Worm (Caenorhabditis elegans) whole organism, L2 larva: ENCODE data around the gene droe-4.

Experiments
- F13H6.1 ChIP-seq: sonication (generic microtip); optimal IDR thresholded peaks from 2 replicates; lab custom pipeline; 2016; ENCODE audit warnings: missing genetic modification characterization, missing compliant biosample characterization
- R02D3.7 ChIP-seq: fragments of 150-350 bp; optimal IDR thresholded peaks from 2 replicates; lab custom pipeline; 2014; ENCODE audit warnings: missing biosample characterization, missing genetic modification characterization
- ZK546.5 ChIP-seq: sonication (generic microtip); optimal IDR thresholded peaks from 2 replicates; lab custom pipeline; 2017; ENCODE audit warnings: missing biosample characterization, missing genetic modification characterization
- alr-1 ChIP-seq: fragments of 150-350 bp; optimal IDR thresholded peaks from 2 replicates; lab custom pipeline; 2014; ENCODE audit warnings: missing biosample characterization, missing genetic modification characterization
- aly-2 ChIP-seq: fragments of 150-350 bp; optimal IDR thresholded peaks from 2 replicates; lab custom pipeline; 2014; ENCODE audit warnings: missing biosample characterization, missing genetic modification characterization
- ceh-82 ChIP-seq: fragments of 150-350 bp; optimal IDR thresholded peaks from 2 replicates; lab custom pipeline; 2014; ENCODE audit warnings: missing biosample characterization, missing genetic modification characterization
- crh-2 ChIP-seq: sonication (generic microtip); optimal IDR thresholded peaks from 2 replicates; lab custom pipeline; 2017; ENCODE audit warnings: missing biosample characterization, missing genetic modification characterization
- dmd-4 ChIP-seq: sonication (generic microtip); optimal IDR thresholded peaks from 2 replicates; lab custom pipeline; 2017; ENCODE audit warnings: missing biosample characterization, missing genetic modification characterization
- egl-27 ChIP-seq: sonication (generic microtip); optimal IDR thresholded peaks from 3 replicates; lab custom pipeline; 2017; ENCODE audit warnings: missing biosample characterization, missing genetic modification reagents, missing genetic modification characterization
- elt-1 ChIP-seq: fragments of 150-350 bp; optimal IDR thresholded peaks from 2 replicates; lab custom pipeline; 2014; ENCODE audit warnings: missing biosample characterization, missing genetic modification characterization
- elt-3 ChIP-seq: sonication (generic microtip); optimal IDR thresholded peaks from 2 replicates; lab custom pipeline; 2017; ENCODE audit warnings: missing biosample characterization, missing genetic modification characterization
- fos-1 ChIP-seq: fragments of 150-350 bp; optimal IDR thresholded peaks from 2 replicates; lab custom pipeline; 2014; ENCODE audit warnings: missing biosample characterization, missing genetic modification characterization
- gmeb-1 ChIP-seq: fragments of 150-350 bp; optimal IDR thresholded peaks from 2 replicates; lab custom pipeline; 2014; ENCODE audit warnings: missing biosample characterization, missing genetic modification characterization
- lin-11 ChIP-seq: fragments of 150-350 bp; sonication (generic microtip); optimal IDR thresholded peaks from 2 replicates; lab custom pipeline; 2014; ENCODE audit warnings: missing biosample characterization, missing genetic modification characterization, inconsistent platforms, mixed read lengths
- lin-39 ChIP-seq: fragments of 150-350 bp; optimal IDR thresholded peaks from 2 replicates; lab custom pipeline; 2014; ENCODE audit warnings: missing biosample characterization, missing genetic modification reagents, missing genetic modification characterization
- lsy-2 ChIP-seq, 2 experiments: fragments of 150-350 bp in 1 of 2; sonication (generic microtip) in 1 of 2; optimal IDR thresholded peaks; 2 replicates each; lab custom pipeline; 2014 to 2017; ENCODE audit warnings: missing biosample characterization in 2 of 2, missing genetic modification characterization in 2 of 2
- mab-5 ChIP-seq: fragments of 150-350 bp; optimal IDR thresholded peaks from 2 replicates; lab custom pipeline; 2014; ENCODE audit warnings: missing biosample characterization, missing genetic modification characterization
- mdl-1 ChIP-seq, 2 experiments: fragments of 150-350 bp in 1 of 2; sonication (generic microtip) in 1 of 2; optimal IDR thresholded peaks; 2 replicates each; lab custom pipeline; 2017; ENCODE audit warnings: missing biosample characterization in 2 of 2, missing genetic modification characterization in 2 of 2
- nhr-12 ChIP-seq: fragments of 150-350 bp; optimal IDR thresholded peaks from 2 replicates; lab custom pipeline; 2014; ENCODE audit warnings: missing biosample characterization, missing genetic modification characterization
- nhr-129 ChIP-seq: fragments of 150-350 bp; optimal IDR thresholded peaks from 2 replicates; lab custom pipeline; 2014; ENCODE audit warnings: missing biosample characterization, missing genetic modification characterization
- nhr-21 ChIP-seq: fragments of 150-350 bp; optimal IDR thresholded peaks from 2 replicates; lab custom pipeline; 2014; ENCODE audit warnings: missing biosample characterization, missing genetic modification characterization
- nhr-23 ChIP-seq: fragments of 150-350 bp; optimal IDR thresholded peaks from 2 replicates; lab custom pipeline; 2014; ENCODE audit warnings: missing biosample characterization, missing genetic modification reagents, missing genetic modification characterization
- nhr-237 ChIP-seq: fragments of 150-350 bp; optimal IDR thresholded peaks from 2 replicates; lab custom pipeline; 2014; ENCODE audit warnings: missing biosample characterization, missing genetic modification characterization
- nhr-6 ChIP-seq: fragments of 150-350 bp; optimal IDR thresholded peaks from 2 replicates; lab custom pipeline; 2014; ENCODE audit warnings: missing biosample characterization, missing genetic modification characterization
- nhr-77 ChIP-seq: fragments of 150-350 bp; optimal IDR thresholded peaks from 2 replicates; lab custom pipeline; 2014; ENCODE audit warnings: missing biosample characterization, missing genetic modification characterization
- peb-1 ChIP-seq: fragments of 150-350 bp; optimal IDR thresholded peaks from 2 replicates; lab custom pipeline; 2014; ENCODE audit warnings: missing biosample characterization, missing genetic modification characterization
- sem-4 ChIP-seq: fragments of 150-350 bp; optimal IDR thresholded peaks from 2 replicates; lab custom pipeline; 2014; ENCODE audit warnings: missing biosample characterization, missing genetic modification reagents, missing genetic modification characterization
- skn-1 ChIP-seq: sonication (generic microtip); optimal IDR thresholded peaks from 2 replicates; lab custom pipeline; 2017; ENCODE audit warnings: missing biosample characterization, missing genetic modification characterization
- sma-3 ChIP-seq: sonication (generic microtip); optimal IDR thresholded peaks from 2 replicates; lab custom pipeline; 2016; ENCODE audit warnings: missing genetic modification reagents, missing genetic modification characterization, missing compliant biosample characterization
- sma-9 ChIP-seq, 2 experiments: fragments of 150-350 bp in 1 of 2; sonication (generic microtip) in 1 of 2; optimal IDR thresholded peaks; 2 replicates each; lab custom pipeline; 2014 to 2016; ENCODE audit warnings: missing genetic modification characterization in 2 of 2, mild to moderate bottlenecking in 1 of 2, missing biosample characterization in 1 of 2, missing compliant biosample characterization in 1 of 2, missing genetic modification reagents in 1 of 2, moderate library complexity in 1 of 2
- snpc-4 ChIP-seq: fragments of 150-350 bp; optimal IDR thresholded peaks from 2 replicates; lab custom pipeline; 2014; ENCODE audit warnings: missing biosample characterization, missing genetic modification characterization
- unc-39 ChIP-seq: fragments of 150-350 bp; optimal IDR thresholded peaks from 2 replicates; lab custom pipeline; 2014; ENCODE audit warnings: missing biosample characterization, missing genetic modification characterization
- unc-55 ChIP-seq: fragments of 150-350 bp; sonication (generic microtip); optimal IDR thresholded peaks from 3 replicates; lab custom pipeline; 2014; ENCODE audit warnings: missing biosample characterization, missing genetic modification reagents, missing genetic modification characterization
- unc-62 ChIP-seq: fragments of 150-350 bp; optimal IDR thresholded peaks from 2 replicates; lab custom pipeline; 2014; ENCODE audit warnings: missing biosample characterization, missing genetic modification reagents, missing genetic modification characterization
- zag-1 ChIP-seq: fragments of 150-350 bp; optimal IDR thresholded peaks from 2 replicates; lab custom pipeline; 2014; ENCODE audit warnings: missing biosample characterization, missing genetic modification characterization
- ztf-1 ChIP-seq: fragments of 200-800 bp; sonication (Bioruptor generic); conservative IDR thresholded peaks from 2 replicates; pipeline ENCODE4 v1.3.6; 2022; ENCODE audit warnings: missing genetic modification characterization, missing compliant biosample characterization
- ztf-4 ChIP-seq: fragments of 150-350 bp; optimal IDR thresholded peaks from 2 replicates; lab custom pipeline; 2014; ENCODE audit warnings: missing biosample characterization, missing genetic modification characterization

Gene droe-4

DNA sequence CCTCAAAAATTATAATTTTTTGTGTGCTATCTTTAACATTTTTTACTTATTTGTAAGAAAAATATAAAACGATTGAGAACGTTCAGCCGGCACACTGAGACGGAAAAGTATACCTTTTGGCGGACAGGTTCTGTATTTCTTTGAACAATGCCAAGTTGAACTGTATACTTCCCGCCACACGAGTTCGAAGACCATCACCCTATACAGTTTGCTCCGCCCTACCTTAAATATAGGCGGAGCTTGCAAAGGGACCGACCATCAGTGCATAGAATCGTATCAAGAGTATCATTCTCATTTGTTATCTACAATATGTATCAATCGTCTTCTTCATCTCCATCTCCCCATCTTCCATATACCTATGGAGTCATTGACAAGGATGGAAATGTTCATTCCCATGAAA lies 7.6 kb upstream of the droe-4 start, which contains the start of gene end-1:
TSS of gene end-1 (plus strand) at position 301 of the 400 bp plus-strand sequence.
- TF ChIP-seq lin-39 (no peak), elt-1 (tag; lab: Kevin White, UChicago) (no peak), R02D3.7 (tag; lab: Kevin White, UChicago) (no peak), ztf-4 (tag; lab: Kevin White, UChicago) (no peak), nhr-23 (tag; lab: Kevin White, UChicago) (no peak), ZK546.5 (tag; lab: Kevin White, UChicago) (no peak), fos-1 (no peak), gmeb-1 (tag; lab: Kevin White, UChicago) (no peak), elt-3 (no peak), dmd-4 (tag; lab: Kevin White, UChicago) (no peak), F13H6.1 (tag; lab: Kevin White, UChicago) (no peak), alr-1 (tag; lab: Kevin White, UChicago) (no peak), egl-27 (no peak), nhr-129 (tag; lab: Kevin White, UChicago) (no peak)

- TF ChIP-seq fos-1 (peak; percentile 71), crh-2 (tag; lab: Kevin White, UChicago) (peak; percentile 32), unc-39 (tag; lab: Kevin White, UChicago) (no peak)
These were observed 5.6 kb upstream of the droe-4 start for ce11 chrV:13986823-13987222.

DNA sequence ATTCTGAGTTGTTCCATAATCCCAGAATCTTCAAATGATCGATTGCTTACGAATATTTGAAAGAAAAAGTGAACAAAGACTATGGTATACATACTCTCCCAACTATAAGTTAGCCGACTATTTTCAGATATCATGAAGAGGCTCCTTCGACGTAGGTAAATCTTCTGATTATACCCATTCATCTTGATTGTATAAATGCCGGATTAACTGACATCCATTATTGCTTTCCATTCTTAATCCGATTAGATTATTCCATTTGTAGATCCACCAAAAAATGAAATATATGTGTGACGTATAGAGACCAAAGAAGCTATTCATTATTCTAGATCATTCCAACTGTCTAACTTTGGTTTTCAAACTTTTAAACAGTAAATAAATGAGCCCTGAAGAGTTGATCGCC lies 1.0 kb downstream of the droe-4 start:
- TF ChIP-seq lin-11: no peak
- no peak for TF ChIP-seq F13H6.1 (tag; lab: Kevin White, UChicago)
- TF ChIP-seq nhr-23 (tag; lab: Kevin White, UChicago): no peak
- TF ChIP-seq R02D3.7 (tag; lab: Kevin White, UChicago): no peak
- TF ChIP-seq nhr-21 (tag; lab: Kevin White, UChicago): peak; percentile 59
- TF ChIP-seq nhr-6 (tag; lab: Kevin White, UChicago): no peak

DNA sequence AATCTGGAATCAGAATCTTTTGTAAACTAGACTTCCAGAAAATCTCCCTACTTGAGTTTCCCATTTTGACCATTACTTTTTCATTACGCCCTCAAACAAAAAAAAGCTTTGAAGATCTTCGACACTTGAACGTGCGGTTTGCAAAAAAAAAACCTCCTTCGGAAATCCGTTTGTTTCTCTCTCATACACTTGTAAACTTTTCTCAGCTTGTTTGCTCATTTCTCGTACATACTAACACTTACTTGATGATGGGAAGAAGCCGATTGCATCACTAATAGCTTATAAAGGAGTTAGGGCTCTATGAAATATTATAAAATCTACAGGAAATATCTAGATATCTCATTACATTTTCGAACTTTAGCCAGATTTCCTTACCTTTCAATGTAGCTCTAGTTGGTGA lies 9.5 kb downstream of the droe-4 start:
- TF ChIP-seq sem-4 (tag; lab: Kevin White, UChicago): peak; percentile 26
- no peak for TF ChIP-seq elt-3

ce11 chrV:14002402-14002801 lies 9.9 kb downstream of the droe-4 start:
- TF ChIP-seq ztf-1: no peak
- no peak for TF ChIP-seq dmd-4 (tag; lab: Kevin White, UChicago)
- TF ChIP-seq sma-9 (GFP tag; optimal IDR thresholded peaks at IDR 0.05; lab: Kevin White, UChicago): peak; percentile 19
- no peak for TF ChIP-seq sma-9 (tag; optimal IDR thresholded peaks at IDR 0.05; lab: Kevin White, UChicago)
- no peak for TF ChIP-seq snpc-4 (tag; lab: Kevin White, UChicago)
- peak; percentile 21 for TF ChIP-seq F13H6.1 (tag; lab: Kevin White, UChicago)
- no peak for TF ChIP-seq nhr-77
- no peak for TF ChIP-seq aly-2 (tag; lab: Kevin White, UChicago)
- no peak for TF ChIP-seq mab-5 (tag; lab: Kevin White, UChicago)
- TF ChIP-seq fos-1: peak; percentile 28
- TF ChIP-seq skn-1: no peak
- peak; percentile 25 for TF ChIP-seq nhr-129 (tag; lab: Kevin White, UChicago)
- TF ChIP-seq sma-3: no peak
- TF ChIP-seq nhr-21 (tag; lab: Kevin White, UChicago): no peak
- TF ChIP-seq unc-62 (GFP tag; lab: Kevin White, UChicago): no peak
- TF ChIP-seq nhr-237 (tag; lab: Kevin White, UChicago): no peak
- no peak for TF ChIP-seq ceh-82 (tag; lab: Kevin White, UChicago)
- TF ChIP-seq peb-1 (tag; lab: Kevin White, UChicago): no peak

ce11 chrV:14003587-14004156 lies 11.2 kb downstream of the droe-4 start:
- peak; percentile 17 for TF ChIP-seq zag-1 (tag; lab: Kevin White, UChicago)
- TF ChIP-seq nhr-129 (tag; lab: Kevin White, UChicago): peak; percentile 76
- TF ChIP-seq alr-1 (tag; lab: Kevin White, UChicago): no peak
- TF ChIP-seq nhr-12 (tag; lab: Kevin White, UChicago): no peak
- no peak for TF ChIP-seq mdl-1 (tag; optimal IDR thresholded peaks at IDR 0.05; lab: Kevin White, UChicago)
- peak; percentile 68 for TF ChIP-seq unc-55 (GFP tag; lab: Kevin White, UChicago)
- TF ChIP-seq lsy-2 (tag; optimal IDR thresholded peaks at IDR 0.05; lab: Kevin White, UChicago): peak in 1 of 2 experiments; percentile 23
- no peak for TF ChIP-seq fos-1
- peak; percentile 1 for TF ChIP-seq sma-9 (GFP tag; optimal IDR thresholded peaks at IDR 0.05; lab: Kevin White, UChicago)
- TF ChIP-seq sma-9 (tag; optimal IDR thresholded peaks at IDR 0.05; lab: Kevin White, UChicago): no peak
- peak; percentile 34 for TF ChIP-seq F13H6.1 (tag; lab: Kevin White, UChicago)
- TF ChIP-seq, all 48 proteins: peak for 6
